Fruit fly (Drosophila melanogaster) whole organism, embryonic: Measurements from ENCODE around the gene CG10993.

ENCODE experiments used
- Adf1 ChIP-seq: fragments of 200-800 bp; sonication (Bioruptor generic); IDR thresholded peaks from 2 replicates; pipeline ENCODE4 v1.3.6; 2022; ENCODE audit warnings: missing biosample characterization, missing genetic modification characterization
- BEAF-32 ChIP-seq: fragments of 200-800 bp; sonication (Bioruptor generic); optimal IDR thresholded peaks from 3 replicates; lab custom pipeline; 2017; ENCODE audit warnings: missing biosample characterization, missing genetic modification characterization, mild to moderate bottlenecking, moderate library complexity, missing genetic modification reagents
- Bgb ChIP-seq: fragments of 200-800 bp; sonication (Bioruptor generic); IDR thresholded peaks from 2 replicates; pipeline ENCODE4 v1.3.6; 2022; ENCODE audit warnings: missing biosample characterization, missing genetic modification characterization; ENCODE audit not compliant: partially characterized antibody
- Bteb2 ChIP-seq: fragments of 200-800 bp; sonication (Bioruptor generic); optimal IDR thresholded peaks from 2 replicates; lab custom pipeline; 2016; ENCODE audit warnings: missing biosample characterization, missing genetic modification characterization
- C15 ChIP-seq: fragments of 200-800 bp; sonication (Bioruptor generic); IDR thresholded peaks from 3 replicates; pipeline ENCODE4 v1.3.6; 2022; ENCODE audit warnings: missing biosample characterization, missing genetic modification characterization
- CG12659 ChIP-seq: fragments of 200-800 bp; sonication (Bioruptor generic); optimal IDR thresholded peaks from 3 replicates; lab custom pipeline; 2017; ENCODE audit warnings: mild to moderate bottlenecking, missing biosample characterization, missing genetic modification reagents, missing genetic modification characterization
- CG13775 ChIP-seq: fragments of 200-800 bp; sonication (Bioruptor generic); optimal IDR thresholded peaks from 3 replicates; lab custom pipeline; 2017; ENCODE audit warnings: missing biosample characterization, mild to moderate bottlenecking, missing genetic modification characterization
- CG15269 ChIP-seq: fragments of 200-800 bp; sonication (Bioruptor generic); optimal IDR thresholded peaks from 2 replicates; lab custom pipeline; 2018; ENCODE audit warnings: missing biosample characterization, mild to moderate bottlenecking, missing genetic modification characterization, moderate library complexity
- CG1832 ChIP-seq: fragments of 200-800 bp; sonication (Bioruptor generic); optimal IDR thresholded peaks from 2 replicates; lab custom pipeline; 2017; ENCODE audit warnings: missing biosample characterization, mild to moderate bottlenecking, missing genetic modification characterization, inconsistent platforms
- CG2875 ChIP-seq: fragments of 200-800 bp; sonication (Bioruptor generic); optimal IDR thresholded peaks from 2 replicates; lab custom pipeline; 2017; ENCODE audit warnings: missing biosample characterization, mild to moderate bottlenecking, missing genetic modification characterization, missing genetic modification reagents
- CG6654 ChIP-seq: fragments of 200-800 bp; sonication (Bioruptor generic); optimal IDR thresholded peaks from 2 replicates; lab custom pipeline; 2017; ENCODE audit warnings: missing biosample characterization, mild to moderate bottlenecking, missing genetic modification characterization
- CG6813 ChIP-seq: fragments of 200-800 bp; sonication (Bioruptor generic); optimal IDR thresholded peaks from 2 replicates; lab custom pipeline; 2017; ENCODE audit warnings: missing biosample characterization, missing genetic modification characterization, mild to moderate bottlenecking, moderate library complexity, missing genetic modification reagents
- CG9797 ChIP-seq: fragments of 200-800 bp; sonication (Bioruptor generic); optimal IDR thresholded peaks from 3 replicates; lab custom pipeline; 2018; ENCODE audit warnings: missing biosample characterization, mild to moderate bottlenecking, missing genetic modification characterization
- D ChIP-seq, 2 experiments: fragments of 200-800 bp in 1 of 2; fragments of >200 bp in 1 of 2; sonication (Bioruptor generic) in 1 of 2; optimal IDR thresholded peaks; 2 replicates in 1 of 2; 3 replicates in 1 of 2; lab custom pipeline; 2017; ENCODE audit warnings: mild to moderate bottlenecking in 1 of 2, missing biosample characterization in 1 of 2, missing genetic modification characterization in 1 of 2, missing genetic modification reagents in 1 of 2
- Dek ChIP-seq: fragments of 200-800 bp; sonication (Bioruptor generic); optimal IDR thresholded peaks from 3 replicates; lab custom pipeline; 2019; ENCODE audit warnings: missing biosample characterization, mild to moderate bottlenecking, missing genetic modification characterization, moderate library complexity
- HLH3B ChIP-seq: fragments of 200-800 bp; sonication (Bioruptor generic); IDR thresholded peaks from 2 replicates; pipeline ENCODE4 v1.3.6; 2022; ENCODE audit warnings: missing biosample characterization, missing genetic modification characterization
- Hey ChIP-seq: fragments of 200-800 bp; sonication (Bioruptor generic); optimal IDR thresholded peaks from 3 replicates; lab custom pipeline; 2018; ENCODE audit warnings: missing biosample characterization, mild to moderate bottlenecking, missing genetic modification characterization
- Jarid2 ChIP-seq: fragments of 200-800 bp; sonication (Bioruptor generic); optimal IDR thresholded peaks from 3 replicates; lab custom pipeline; 2017; ENCODE audit warnings: mild to moderate bottlenecking, missing biosample characterization, missing genetic modification reagents, missing genetic modification characterization
- MESR4 ChIP-seq: fragments of 200-800 bp; sonication (Bioruptor generic); optimal IDR thresholded peaks from 2 replicates; lab custom pipeline; 2018; ENCODE audit warnings: missing biosample characterization, mild to moderate bottlenecking, missing genetic modification characterization, moderate library complexity
- Mad ChIP-seq: fragments of 200-800 bp; sonication (Bioruptor generic); optimal IDR thresholded peaks from 2 replicates; lab custom pipeline; 2016; ENCODE audit warnings: missing biosample characterization, missing genetic modification characterization
- PHDP ChIP-seq: fragments of 200-800 bp; sonication (Bioruptor generic); optimal IDR thresholded peaks from 3 replicates; lab custom pipeline; 2018; ENCODE audit warnings: missing biosample characterization, mild to moderate bottlenecking, missing genetic modification characterization, moderate library complexity
- Sry-δ ChIP-seq: fragments of 200-800 bp; sonication (Bioruptor generic); optimal IDR thresholded peaks from 2 replicates; lab custom pipeline; 2016; ENCODE audit warnings: missing biosample characterization, missing genetic modification characterization
- Xbp1 ChIP-seq: fragments of 200-800 bp; sonication (Bioruptor generic); optimal IDR thresholded peaks from 3 replicates; lab custom pipeline; 2016; ENCODE audit warnings: missing biosample characterization, mild to moderate bottlenecking, missing genetic modification characterization
- YL-1 ChIP-seq: fragments of 200-800 bp; sonication (Bioruptor generic); optimal IDR thresholded peaks from 3 replicates; lab custom pipeline; 2017; ENCODE audit warnings: missing biosample characterization, mild to moderate bottlenecking, missing genetic modification characterization
- al ChIP-seq: fragments of 200-800 bp; sonication (Bioruptor generic); IDR thresholded peaks from 2 replicates; pipeline ENCODE4 v1.3.6; 2022; ENCODE audit warnings: missing biosample characterization, missing genetic modification characterization
- ato ChIP-seq: fragments of 200-800 bp; sonication (Bioruptor generic); IDR thresholded peaks from 2 replicates; pipeline ENCODE4 v1.3.6; 2022; ENCODE audit warnings: missing biosample characterization, missing genetic modification characterization; ENCODE audit not compliant: partially characterized antibody
- chn ChIP-seq: fragments of 200-800 bp; sonication (Bioruptor generic); optimal IDR thresholded peaks from 2 replicates; lab custom pipeline; 2016; ENCODE audit warnings: missing biosample characterization, missing genetic modification characterization
- crol ChIP-seq: fragments of 200-800 bp; sonication (Bioruptor generic); IDR thresholded peaks from 2 replicates; pipeline ENCODE4 v1.3.6; 2022; ENCODE audit warnings: missing biosample characterization, missing genetic modification characterization
- dimm ChIP-seq: fragments of 200-800 bp; sonication (Bioruptor generic); IDR thresholded peaks from 2 replicates; pipeline ENCODE4 v1.3.6; 2022; ENCODE audit warnings: missing biosample characterization, missing genetic modification characterization
- dmrt11E ChIP-seq: fragments of 200-800 bp; sonication (Bioruptor generic); optimal IDR thresholded peaks from 3 replicates; lab custom pipeline; 2018; ENCODE audit warnings: missing biosample characterization, mild to moderate bottlenecking, missing genetic modification characterization, moderate library complexity
- gfzf ChIP-seq: fragments of 200-800 bp; sonication (Bioruptor generic); optimal IDR thresholded peaks from 2 replicates; lab custom pipeline; 2016; ENCODE audit warnings: missing biosample characterization, mild to moderate bottlenecking, missing genetic modification characterization, moderate library complexity
- mirr ChIP-seq: fragments of 200-800 bp; sonication (Bioruptor generic); optimal IDR thresholded peaks from 3 replicates; lab custom pipeline; 2018; ENCODE audit warnings: missing biosample characterization, mild to moderate bottlenecking, missing genetic modification characterization
- nmo ChIP-seq: fragments of 200-800 bp; sonication (Bioruptor generic); optimal IDR thresholded peaks from 2 replicates; lab custom pipeline; 2018; ENCODE audit warnings: missing biosample characterization, mild to moderate bottlenecking, missing genetic modification characterization, moderate library complexity
- nom ChIP-seq: fragments of 200-800 bp; sonication (Bioruptor generic); optimal IDR thresholded peaks from 2 replicates; lab custom pipeline; 2017; ENCODE audit warnings: missing biosample characterization, missing genetic modification characterization, mild to moderate bottlenecking, moderate library complexity, missing genetic modification reagents
- pros ChIP-seq: fragments of 200-800 bp; sonication (Bioruptor generic); optimal IDR thresholded peaks from 3 replicates; lab custom pipeline; 2019; ENCODE audit warnings: missing biosample characterization, mild to moderate bottlenecking, missing genetic modification characterization, moderate library complexity
- pzg ChIP-seq: fragments of 200-800 bp; sonication (Bioruptor generic); optimal IDR thresholded peaks from 3 replicates; lab custom pipeline; 2018; ENCODE audit warnings: missing biosample characterization, mild to moderate bottlenecking, missing genetic modification characterization, moderate library complexity
- row ChIP-seq: fragments of 200-800 bp; sonication (Bioruptor generic); IDR thresholded peaks from 3 replicates; pipeline ENCODE4 v1.3.6; 2022; ENCODE audit warnings: missing biosample characterization, missing genetic modification characterization
- sima ChIP-seq: fragments of 200-800 bp; sonication (Bioruptor generic); optimal IDR thresholded peaks from 2 replicates; lab custom pipeline; 2016; ENCODE audit warnings: missing biosample characterization, missing genetic modification characterization
- stwl ChIP-seq: fragments of 200-800 bp; sonication (Bioruptor generic); optimal IDR thresholded peaks from 3 replicates; lab custom pipeline; 2018; ENCODE audit warnings: missing biosample characterization, mild to moderate bottlenecking, missing genetic modification characterization, moderate library complexity
- sug ChIP-seq: fragments of 200-800 bp; optimal IDR thresholded peaks from 2 replicates; lab custom pipeline; 2019; ENCODE audit warnings: missing biosample characterization, mild to moderate bottlenecking, missing genetic modification characterization, moderate library complexity
- zen ChIP-seq: fragments of 200-800 bp; sonication (Bioruptor generic); optimal IDR thresholded peaks from 3 replicates; lab custom pipeline; 2018; ENCODE audit warnings: missing biosample characterization, mild to moderate bottlenecking, missing genetic modification characterization, moderate library complexity

CG10993 gene

DNA sequence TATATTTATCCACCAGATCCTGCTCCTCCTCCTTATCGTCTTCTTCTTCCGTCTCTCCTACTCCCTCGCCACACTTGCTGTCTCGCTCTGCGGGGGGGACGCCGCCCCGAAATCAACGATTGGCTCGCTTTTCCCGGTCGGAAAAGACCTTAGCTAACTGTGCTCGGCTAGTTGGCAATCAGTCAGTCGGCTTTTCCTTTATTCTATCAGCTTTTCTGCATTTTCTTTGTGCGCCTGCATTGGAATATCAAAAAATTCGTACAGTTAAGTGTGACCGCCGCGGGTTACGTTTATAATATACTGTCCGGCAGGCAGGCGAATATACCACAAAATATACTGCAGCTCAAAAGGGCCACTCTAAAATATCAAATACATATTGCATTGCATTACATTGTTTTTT, 39.1 kb upstream of the CG10993 start, which contains the start of gene jub (continued):
- no peak for TF ChIP-seq CG2875 (GFP tag; lab: Kevin White, UChicago)
- no peak for TF ChIP-seq pros (GFP tag; lab: Kevin White, UChicago)
- peak; percentile 87 for TF ChIP-seq sug (tag; lab: Kevin White, UChicago)
- TF ChIP-seq C15 (GFP tag; lab: Robert Waterston, UW): no peak
- TF ChIP-seq CG6813: no peak
- no peak for TF ChIP-seq CG13775 (GFP tag; lab: Kevin White, UChicago)
- TF ChIP-seq YL-1 (GFP tag; lab: Kevin White, UChicago): peak; percentile 75
- TF ChIP-seq D (optimal IDR thresholded peaks at IDR 0.05; lab: Kevin White, UChicago): no peak
- TF ChIP-seq D (GFP tag; optimal IDR thresholded peaks at IDR 0.05; lab: Kevin White, UChicago): no peak
- no peak for TF ChIP-seq CG15269 (tag; lab: Kevin White, UChicago)
- TF ChIP-seq CG1832 (GFP tag; lab: Kevin White, UChicago): peak; percentile 84
- no peak for TF ChIP-seq HLH3B (GFP tag; lab: Robert Waterston, UW)
- TF ChIP-seq Bteb2 (GFP tag; lab: Kevin White, UChicago): no peak
- peak; percentile 1 for TF ChIP-seq nom (GFP tag; lab: Kevin White, UChicago)
- no peak for TF ChIP-seq sima (GFP tag; lab: Kevin White, UChicago)
- no peak for TF ChIP-seq Hey (tag; lab: Kevin White, UChicago)
- TF ChIP-seq Dek (tag; lab: Kevin White, UChicago): no peak
- no peak for TF ChIP-seq PHDP
- no peak for TF ChIP-seq chn (GFP tag; lab: Kevin White, UChicago)
- no peak for TF ChIP-seq mirr
- TF ChIP-seq crol (GFP tag; lab: Robert Waterston, UW): peak; percentile 82
- TF ChIP-seq al (GFP tag; lab: Robert Waterston, UW): no peak
- TF ChIP-seq zen (tag; lab: Kevin White, UChicago): no peak
- TF ChIP-seq pzg (GFP tag; lab: Kevin White, UChicago): peak; percentile 57
- no peak for TF ChIP-seq Bgb (GFP tag; lab: Robert Waterston, UW)
- TF ChIP-seq gfzf: peak; percentile 82
- TF ChIP-seq Xbp1 (GFP tag; lab: Kevin White, UChicago): no peak
- peak; percentile 94 for TF ChIP-seq MESR4 (GFP tag; lab: Kevin White, UChicago)
- TF ChIP-seq ato: no peak
- no peak for TF ChIP-seq nmo (GFP tag; lab: Kevin White, UChicago)
- peak; percentile 85 for TF ChIP-seq stwl (tag; lab: Kevin White, UChicago)
- TF ChIP-seq CG9797: peak; percentile 68
- no peak for TF ChIP-seq CG6654 (GFP tag; lab: Kevin White, UChicago)
- TF ChIP-seq Mad (GFP tag; lab: Kevin White, UChicago): no peak
- peak; percentile 29 for TF ChIP-seq BEAF-32 (GFP tag; lab: Kevin White, UChicago)
- TF ChIP-seq row: no peak
- TF ChIP-seq CG12659 (GFP tag; lab: Kevin White, UChicago): peak; percentile 26
- TF ChIP-seq Jarid2: no peak
- no peak for TF ChIP-seq dmrt11E
- TF ChIP-seq Adf1 (GFP tag; lab: Robert Waterston, UW): no peak
- TF ChIP-seq dimm (GFP tag; lab: Robert Waterston, UW): no peak
- TF ChIP-seq Sry-δ (GFP tag; lab: Kevin White, UChicago): no peak
